Worm (Caenorhabditis elegans) whole organism, early embryonic: ENCODE measurements around the gene lmtr-3.
"Not testable (repeated sequence)": the region's sequence is repeated elsewhere in the genome, so short reads cannot be mapped to it uniquely, and the experiment has no call there.

ENCODE experiments used
- B0310.2 ChIP-seq: sonication (generic microtip); optimal IDR thresholded peaks from 2 replicates; lab custom pipeline; 2016; ENCODE audit warnings: mild to moderate bottlenecking, missing genetic modification characterization, missing compliant biosample characterization
- F13C5.2 ChIP-seq: sonication (generic microtip); optimal IDR thresholded peaks from 2 replicates; lab custom pipeline; 2017; ENCODE audit warnings: mild to moderate bottlenecking, missing genetic modification characterization, inconsistent platforms, missing compliant biosample characterization
- aly-1 ChIP-seq: sonication (generic microtip); optimal IDR thresholded peaks from 2 replicates; lab custom pipeline; 2016; ENCODE audit warnings: missing genetic modification characterization, missing compliant biosample characterization
- ama-1 ChIP-seq: fragments of 150-350 bp; optimal IDR thresholded peaks from 2 replicates; lab custom pipeline; 2014
- ceh-13 ChIP-seq: fragments of 200-800 bp; sonication (Bioruptor generic); optimal IDR thresholded peaks from 2 replicates; lab custom pipeline; 2018; ENCODE audit warnings: mild to moderate bottlenecking, missing genetic modification characterization, missing compliant biosample characterization
- ceh-36 ChIP-seq: sonication (generic microtip); optimal IDR thresholded peaks from 2 replicates; lab custom pipeline; 2016; ENCODE audit warnings: missing genetic modification characterization, inconsistent platforms, missing compliant biosample characterization
- ets-7 ChIP-seq: sonication (generic microtip); optimal IDR thresholded peaks from 2 replicates; lab custom pipeline; 2016; ENCODE audit warnings: missing genotype, missing genetic modification characterization, missing compliant biosample characterization
- flt-1 ChIP-seq: fragments of 200-800 bp; sonication (Bioruptor generic); IDR thresholded peaks from 2 replicates; pipeline ENCODE4 v1.3.6; 2022; ENCODE audit warnings: missing genetic modification characterization, missing compliant biosample characterization
- hmbx-1 ChIP-seq: sonication (generic microtip); optimal IDR thresholded peaks from 2 replicates; lab custom pipeline; 2016; ENCODE audit warnings: mild to moderate bottlenecking, missing genetic modification characterization, missing compliant biosample characterization
- hmg-4 ChIP-seq: fragments of 200-800 bp; sonication (Bioruptor generic); optimal IDR thresholded peaks from 2 replicates; lab custom pipeline; 2018; ENCODE audit warnings: mild to moderate bottlenecking, missing genetic modification characterization, missing compliant biosample characterization
- hnd-1 ChIP-seq: sonication (generic microtip); optimal IDR thresholded peaks from 2 replicates; lab custom pipeline; 2016; ENCODE audit warnings: missing genetic modification characterization, missing compliant biosample characterization
- pes-1 ChIP-seq: fragments of 200-800 bp; sonication (Bioruptor generic); IDR thresholded peaks from 2 replicates; pipeline ENCODE4 v1.3.6; 2022; ENCODE audit warnings: missing genetic modification reagents, missing genetic modification characterization, missing compliant biosample characterization
- scrt-1 ChIP-seq: fragments of 200-800 bp; sonication (Bioruptor generic); IDR thresholded peaks from 2 replicates; pipeline ENCODE4 v1.3.6; 2022; ENCODE audit warnings: missing genetic modification characterization, missing compliant biosample characterization
- sea-1 ChIP-seq: fragments of 200-800 bp; sonication (Bioruptor generic); conservative IDR thresholded peaks from 2 replicates; pipeline ENCODE4 v1.3.6; 2022; ENCODE audit warnings: missing genetic modification characterization, missing compliant biosample characterization
- tbx-11 ChIP-seq: fragments of 200-800 bp; sonication (Bioruptor generic); IDR thresholded peaks from 2 replicates; pipeline ENCODE4 v1.3.6; 2022; ENCODE audit warnings: missing genetic modification characterization, missing compliant biosample characterization
- tbx-37 ChIP-seq: fragments of 200-800 bp; sonication (Bioruptor generic); conservative IDR thresholded peaks from 2 replicates; pipeline ENCODE4 v1.3.6; 2022; ENCODE audit warnings: missing genetic modification reagents, missing genetic modification characterization, missing compliant biosample characterization
- tra-4 ChIP-seq: sonication (generic microtip); optimal IDR thresholded peaks from 2 replicates; lab custom pipeline; 2017; ENCODE audit warnings: missing genetic modification characterization, missing compliant biosample characterization

lmtr-3 gene

DNA sequence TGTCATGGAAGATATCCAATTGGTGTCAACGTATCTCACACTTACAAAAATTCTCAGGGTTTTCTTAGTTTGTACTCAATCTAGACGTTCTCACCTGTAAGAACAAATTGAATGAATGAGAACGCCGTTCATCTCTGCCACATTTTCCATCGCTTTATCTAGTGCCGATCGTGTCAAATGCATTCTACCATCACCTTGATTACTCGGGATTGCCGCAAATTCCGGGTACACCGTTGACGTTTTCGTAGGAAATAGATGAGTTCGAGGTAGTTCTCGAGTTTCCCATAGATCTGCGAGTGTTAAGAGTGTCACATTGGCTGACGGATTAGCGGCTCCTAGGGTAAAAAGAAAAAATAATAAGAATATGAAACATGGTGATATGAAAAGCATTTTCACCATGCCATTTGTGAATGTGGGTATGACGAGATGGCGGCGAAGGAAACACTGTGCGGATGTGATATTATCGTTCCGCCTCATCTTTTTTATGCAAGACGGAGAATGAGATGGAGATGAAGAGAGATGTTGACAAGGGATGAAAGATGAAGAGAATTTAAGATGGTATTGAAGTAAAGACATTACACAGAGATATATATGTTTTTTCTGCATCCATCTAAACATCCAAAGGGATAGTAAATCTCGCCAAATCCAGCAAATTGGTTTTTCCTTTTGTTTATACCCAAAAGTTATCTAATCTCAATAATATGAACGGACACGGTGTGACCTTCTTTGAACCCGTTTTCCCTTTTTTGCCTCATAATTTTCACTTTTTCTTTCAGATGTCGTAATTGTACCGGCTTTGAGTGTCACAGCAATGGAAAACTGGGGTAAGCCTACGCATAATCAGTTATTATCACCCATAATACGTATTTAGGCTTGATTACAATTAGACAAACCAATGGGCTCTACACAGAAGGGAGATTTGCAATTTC is 30.6 kb upstream of the lmtr-3 start, which contains the start of gene lact-8:
lact-8 (minus strand) TSS at position 445 of the 929 bp plus-strand sequence.
- TF ChIP-seq hnd-1 (tag; lab: Kevin White, UChicago): no peak
- no peak for TF ChIP-seq flt-1 (GFP tag; lab: Robert Waterston, UW)
- TF ChIP-seq tbx-37 (GFP tag; lab: Robert Waterston, UW): no peak

DNA sequence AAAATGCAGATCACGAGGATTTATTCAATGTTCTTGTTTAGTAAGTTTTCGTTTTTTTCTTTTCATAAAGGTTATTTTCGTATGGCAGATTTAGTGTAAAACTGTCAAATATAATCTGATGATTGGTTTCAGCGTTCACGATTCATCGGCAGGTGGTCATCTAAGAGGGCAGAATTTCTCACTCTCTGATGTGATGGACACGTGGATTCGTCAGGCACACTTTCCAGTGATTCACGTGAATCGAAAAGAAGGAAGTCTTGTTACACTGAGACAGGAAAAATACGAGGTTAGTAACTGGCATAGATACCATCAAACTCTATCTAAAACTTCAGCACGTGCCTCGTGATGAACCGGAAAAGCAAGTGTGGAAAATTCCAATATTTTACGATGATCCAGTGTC is 29.3 kb upstream of the lmtr-3 start:
- TF ChIP-seq ets-7 (tag; lab: Kevin White, UChicago) (no peak), aly-1 (tag; lab: Kevin White, UChicago) (no peak), ceh-13 (GFP tag; lab: Kevin White, UChicago) (no peak), scrt-1 (GFP tag; lab: Robert Waterston, UW) (no peak), pes-1 (no peak), sea-1 (GFP tag; lab: Robert Waterston, UW) (no peak)

DNA sequence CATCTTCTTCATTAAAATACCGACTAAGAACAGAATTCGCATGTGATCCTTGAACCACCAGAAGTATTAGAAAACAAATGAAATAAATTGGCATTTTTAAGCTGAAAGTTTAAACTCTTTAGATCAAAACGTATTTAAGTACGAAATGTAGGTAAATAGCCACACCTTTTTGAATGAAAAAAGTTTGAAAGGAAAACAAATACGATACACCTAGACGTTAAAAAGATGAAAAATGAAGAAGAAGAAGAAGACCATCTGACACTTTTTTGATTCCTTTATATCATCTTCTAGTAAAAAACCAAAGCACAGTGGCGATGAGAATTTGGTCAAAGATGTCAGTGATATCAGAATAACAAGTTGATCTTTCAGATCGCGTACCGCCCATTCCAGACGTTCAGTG is 28.1 kb upstream of the lmtr-3 start, which contains the start of gene Y42A5A.3:
Y42A5A.3 (minus strand) TSS at position 101 of the 400 bp plus-strand sequence.
- TF ChIP-seq scrt-1 (GFP tag; lab: Robert Waterston, UW) (no peak), pes-1 (no peak), ceh-36 (no peak), tra-4 (no peak), tbx-37 (GFP tag; lab: Robert Waterston, UW) (no peak), F13C5.2 (tag; lab: Kevin White, UChicago) (no peak), ets-7 (tag; lab: Kevin White, UChicago) (no peak), hnd-1 (tag; lab: Kevin White, UChicago) (no peak), tbx-11 (GFP tag; lab: Robert Waterston, UW) (no peak), hmbx-1 (no peak), sea-1 (GFP tag; lab: Robert Waterston, UW) (no peak), ceh-13 (GFP tag; lab: Kevin White, UChicago) (no peak), flt-1 (GFP tag; lab: Robert Waterston, UW) (no peak)

DNA sequence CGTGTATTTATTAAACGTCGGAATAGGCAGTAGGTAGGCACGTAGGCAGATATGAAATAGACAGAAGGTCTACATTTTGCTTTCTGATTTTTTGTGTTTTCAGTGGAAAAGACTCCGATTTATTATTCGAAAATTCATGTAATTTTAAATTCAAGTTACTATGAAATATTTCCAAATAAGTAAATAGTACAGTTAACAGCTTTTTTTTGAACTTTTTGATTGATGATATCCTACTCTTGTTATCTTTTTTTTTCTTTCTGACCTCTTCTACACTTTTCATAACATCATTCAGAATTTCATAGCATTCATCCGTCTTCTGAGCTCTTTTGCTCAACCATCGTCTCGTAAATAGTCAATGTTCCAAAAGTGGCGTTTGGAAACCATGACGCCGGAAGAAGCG is 25.4 kb upstream of the lmtr-3 start, which contains the start of gene cdkl-1:
cdkl-1 (plus strand) TSS at position 301 of the 400 bp plus-strand sequence.
- TF ChIP-seq tra-4 (no peak), tbx-11 (GFP tag; lab: Robert Waterston, UW) (no peak), ets-7 (tag; lab: Kevin White, UChicago) (no peak), scrt-1 (GFP tag; lab: Robert Waterston, UW) (no peak), B0310.2 (no peak), F13C5.2 (tag; lab: Kevin White, UChicago) (no peak), tbx-37 (GFP tag; lab: Robert Waterston, UW) (no peak), hmbx-1 (no peak), hmg-4 (GFP tag; lab: Kevin White, UChicago) (no peak), ceh-13 (GFP tag; lab: Kevin White, UChicago) (no peak), sea-1 (GFP tag; lab: Robert Waterston, UW) (no peak), ama-1 (lab: Kevin White, UChicago) (no peak), pes-1 (no peak), hnd-1 (tag; lab: Kevin White, UChicago) (no peak), flt-1 (GFP tag; lab: Robert Waterston, UW) (no peak), aly-1 (tag; lab: Kevin White, UChicago) (no peak), ceh-36 (no peak)

DNA sequence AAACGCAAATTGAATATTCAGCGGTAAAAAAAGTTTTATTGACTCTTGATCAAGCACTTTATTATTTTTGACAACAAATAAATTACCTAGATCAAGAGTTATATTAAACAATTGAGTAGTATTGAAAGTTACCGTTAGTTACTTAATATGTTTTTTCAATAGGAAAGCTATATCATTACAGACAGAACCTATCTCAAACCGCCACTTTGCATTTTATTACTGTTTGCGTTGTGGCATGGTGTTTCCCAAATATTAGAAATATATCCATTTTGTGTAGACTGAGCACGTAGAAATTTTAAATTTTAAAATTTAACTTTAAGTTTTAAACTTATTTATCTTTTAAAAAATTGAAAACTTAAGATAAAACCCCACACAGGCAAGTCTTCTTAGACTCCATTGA is 19.6 kb upstream of the lmtr-3 start:
- TF ChIP-seq ceh-36 (no peak), ama-1 (lab: Kevin White, UChicago) (no peak), flt-1 (GFP tag; lab: Robert Waterston, UW) (no peak), ets-7 (tag; lab: Kevin White, UChicago) (no peak), hmbx-1 (no peak), B0310.2 (no peak), scrt-1 (GFP tag; lab: Robert Waterston, UW) (no peak), aly-1 (tag; lab: Kevin White, UChicago) (no peak), tbx-11 (GFP tag; lab: Robert Waterston, UW) (no peak), hmg-4 (GFP tag; lab: Kevin White, UChicago) (no peak)

DNA sequence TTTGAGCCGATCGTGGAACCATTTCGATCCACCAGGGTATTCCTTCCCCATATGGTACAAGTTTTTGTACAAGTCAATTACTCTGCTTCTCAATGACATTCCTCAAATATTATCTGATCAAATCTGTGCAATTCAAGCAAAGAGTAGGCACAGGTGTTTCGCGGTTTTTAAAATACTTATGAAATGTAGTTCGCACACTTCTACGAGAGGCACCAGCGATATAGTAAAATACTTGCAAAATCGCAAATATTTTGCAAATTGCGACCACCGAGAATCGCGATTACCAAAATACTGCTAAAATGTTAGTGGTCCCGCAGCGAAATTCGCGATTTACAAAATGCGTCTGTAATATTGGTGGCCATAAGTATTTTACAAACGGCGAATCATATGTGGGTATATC is 14.3 kb upstream of the lmtr-3 start, which contains the start of gene Y42A5A.5:
Y42A5A.5 (minus strand) TSS at position 101 of the 400 bp plus-strand sequence.
- TF ChIP-seq ceh-13 (GFP tag; lab: Kevin White, UChicago); ets-7 (tag; lab: Kevin White, UChicago); scrt-1 (GFP tag; lab: Robert Waterston, UW): not testable (repeated sequence)

DNA sequence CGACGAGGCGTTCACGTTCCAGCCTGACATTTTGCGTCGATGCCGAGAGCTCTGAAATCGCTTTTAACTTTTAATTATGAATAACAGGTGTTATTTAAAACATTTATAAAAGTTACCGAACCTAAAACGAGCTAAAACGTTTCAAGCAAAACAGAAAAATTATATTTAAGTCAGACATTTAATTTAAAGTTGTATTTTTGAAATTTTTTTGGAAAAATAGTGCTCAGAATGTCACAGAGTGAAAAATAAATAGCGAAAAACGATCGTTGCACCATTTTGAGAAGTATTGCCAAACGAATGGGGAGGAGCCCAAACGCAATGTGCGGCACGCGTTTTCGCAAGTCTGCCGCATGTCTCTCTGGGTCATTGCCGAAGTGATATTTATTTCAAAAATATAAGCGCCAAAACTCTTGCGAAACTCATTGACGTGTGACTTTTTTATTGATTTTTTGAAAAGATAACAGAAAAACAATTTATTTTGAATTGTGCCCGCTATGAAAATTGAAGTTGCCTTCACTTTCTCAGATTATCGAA is 10.9 kb upstream of the lmtr-3 start, which contains the start of gene erfa-3:
erfa-3 (minus strand) TSS at position 51 of the 534 bp plus-strand sequence.
- TF ChIP-seq B0310.2 (no peak), aly-1 (tag; lab: Kevin White, UChicago) (peak; percentile 76), ets-7 (tag; lab: Kevin White, UChicago) (peak; percentile 53), sea-1 (GFP tag; lab: Robert Waterston, UW) (peak; percentile 70; the same call in 1 of the 2 replicates), tbx-37 (GFP tag; lab: Robert Waterston, UW) (peak; percentile 61; the same call in 1 of the 2 replicates), pes-1 (no peak), ceh-13 (GFP tag; lab: Kevin White, UChicago) (peak; percentile 60), hmbx-1 (peak; percentile 48), flt-1 (GFP tag; lab: Robert Waterston, UW) (peak; percentile 49; the same call in 1 of the 2 replicates), tra-4 (peak; percentile 62), tbx-11 (GFP tag; lab: Robert Waterston, UW) (peak; percentile 74; the same call in 1 of the 2 replicates), hnd-1 (tag; lab: Kevin White, UChicago) (peak; percentile 55), ceh-36 (peak; percentile 51), scrt-1 (GFP tag; lab: Robert Waterston, UW) (peak; percentile 51; the same call in 1 of the 2 replicates), ama-1 (lab: Kevin White, UChicago) (no peak), F13C5.2 (tag; lab: Kevin White, UChicago) (peak; percentile 91), hmg-4 (GFP tag; lab: Kevin White, UChicago) (peak; percentile 56)
